Worm (Caenorhabditis elegans): ENCODE data around the gene F54C9.9.

The F54C9.9 gene

ce11 chrII:8607662-8608061 is 29.8 kb downstream of the F54C9.9 start, which contains the start of gene F28C6.10:
Gene F28C6.10 (plus strand): TSS chrII:8607962.
- no peak for TF ChIP-seq F13H6.1 (tag; optimal IDR thresholded peaks at IDR 0.05)
- no peak for TF ChIP-seq T23F11.4 (GFP tag; optimal IDR thresholded peaks at IDR 0.05)
- TF ChIP-seq zip-5 (tag; optimal IDR thresholded peaks at IDR 0.05), result no peak
- TF ChIP-seq hlh-15 (tag; optimal IDR thresholded peaks at IDR 0.05), result no peak
- TF ChIP-seq fax-1 (tag; optimal IDR thresholded peaks at IDR 0.05), result no peak
- TF ChIP-seq ttx-3 (tag; optimal IDR thresholded peaks at IDR 0.05), result no peak
- no peak for TF ChIP-seq ceh-2 (tag; optimal IDR thresholded peaks at IDR 0.05)
- no peak for TF ChIP-seq hlh-8 (tag; optimal IDR thresholded peaks at IDR 0.05)
- no peak for TF ChIP-seq K09A11.1 (tag; optimal IDR thresholded peaks at IDR 0.05; ENCODE audit: insufficient read depth)
- no peak for TF ChIP-seq ceh-45 (GFP tag; IDR thresholded peaks at IDR 0.05)

- no peak for TF ChIP-seq unc-55 (GFP tag; optimal IDR thresholded peaks at IDR 0.05)
- no peak for TF ChIP-seq hlh-6 (tag; optimal IDR thresholded peaks at IDR 0.05)
- no peak for TF ChIP-seq C08G9.2 (tag; optimal IDR thresholded peaks at IDR 0.05)
- no peak for TF ChIP-seq pax-1 (tag; optimal IDR thresholded peaks at IDR 0.05)
- TF ChIP-seq nfya-1 (tag; optimal IDR thresholded peaks at IDR 0.05), result no peak
- TF ChIP-seq sdc-2 (tag; optimal IDR thresholded peaks at IDR 0.05), result no peak
- TF ChIP-seq mec-3 (tag; optimal IDR thresholded peaks at IDR 0.05; ENCODE audit: borderline replicate concordance), result no peak
- no peak for TF ChIP-seq ref-2 (tag; optimal IDR thresholded peaks at IDR 0.05)
- no peak for TF ChIP-seq lin-11 (tag; optimal IDR thresholded peaks at IDR 0.05)
- TF ChIP-seq unc-86 (tag; optimal IDR thresholded peaks at IDR 0.05), result no peak
- TF ChIP-seq fax-1 (tag; optimal IDR thresholded peaks at IDR 0.05), result no peak
These were observed 32.2 kb downstream of the F54C9.9 start, which contains the start of gene F28C6.9 for ce11 chrII:8610085-8610484. Gene F28C6.9 (minus strand): TSS chrII:8610185.

ce11 chrII:8610585-8610984 is 32.7 kb downstream of the F54C9.9 start:
- TF ChIP-seq unc-42 (tag; optimal IDR thresholded peaks at IDR 0.05) (no peak), sox-2 (GFP tag; IDR thresholded peaks at IDR 0.05) (no peak), ahr-1 (tag; optimal IDR thresholded peaks at IDR 0.05) (no peak), ceh-45 (GFP tag; IDR thresholded peaks at IDR 0.05) (no peak), rnt-1 (tag; optimal IDR thresholded peaks at IDR 0.05) (no peak), ceh-24 (tag; optimal IDR thresholded peaks at IDR 0.05) (no peak), ceh-19 (GFP tag; optimal IDR thresholded peaks at IDR 0.05) (no peak), fax-1 (tag; optimal IDR thresholded peaks at IDR 0.05) (no peak), hlh-8 (tag; optimal IDR thresholded peaks at IDR 0.05) (no peak), dve-1 (tag; optimal IDR thresholded peaks at IDR 0.05) (no peak), eyg-1 (tag; optimal IDR thresholded peaks at IDR 0.05) (no peak), hlh-30 (tag; optimal IDR thresholded peaks at IDR 0.05; ENCODE audit: insufficient read depth) (no peak), pros-1 (tag; optimal IDR thresholded peaks at IDR 0.05) (no peak), tbx-7 (tag; optimal IDR thresholded peaks at IDR 0.05) (no peak), ref-2 (tag; optimal IDR thresholded peaks at IDR 0.05) (no peak), ceh-34 (tag; optimal IDR thresholded peaks at IDR 0.05) (no peak), elt-4 (tag; optimal IDR thresholded peaks at IDR 0.05) (no peak), tbx-2 (tag; optimal IDR thresholded peaks at IDR 0.05) (no peak)

- TF ChIP-seq unc-42 (tag; optimal IDR thresholded peaks at IDR 0.05) (peak; percentile 53), rnt-1 (tag; optimal IDR thresholded peaks at IDR 0.05) (no peak)
These were observed 33.5 kb downstream of the F54C9.9 start for ce11 chrII:8611330-8611729.

- TF ChIP-seq unc-86 (tag; optimal IDR thresholded peaks at IDR 0.05) (no peak), hlh-6 (tag; optimal IDR thresholded peaks at IDR 0.05) (no peak), ceh-19 (GFP tag; optimal IDR thresholded peaks at IDR 0.05) (no peak), pros-1 (tag; optimal IDR thresholded peaks at IDR 0.05) (no peak), unc-3 (GFP tag; conservative IDR thresholded peaks at IDR 0.05) (no peak), unc-3 (tag; optimal IDR thresholded peaks at IDR 0.05) (no peak), ztf-16 (tag; optimal IDR thresholded peaks at IDR 0.05) (no peak)
These were observed 34.6 kb downstream of the F54C9.9 start, which contains the start of gene T22C8.1 for ce11 chrII:8612470-8612869. Gene T22C8.1 (plus strand): TSS chrII:8612770.

All from whole organism, late embryonic.